Fruit fly (Drosophila melanogaster) whole organism, wandering third instar larva: ENCODE data around the gene CG31789.

Source experiments
- HLH106 ChIP-seq: fragments of 200-800 bp; optimal IDR thresholded peaks from 3 replicates; lab custom pipeline; 2019; ENCODE audit warnings: missing biosample characterization, mild to moderate bottlenecking, missing genetic modification characterization, moderate library complexity
- N ChIP-seq: fragments of >200 bp; optimal IDR thresholded peaks from 2 replicates; lab custom pipeline; 2018; ENCODE audit warnings: missing biosample characterization, missing external identifiers, missing genetic modification characterization
- OdsH ChIP-seq: fragments of 200-800 bp; sonication (Bioruptor generic); optimal IDR thresholded peaks from 2 replicates; lab custom pipeline; 2016; ENCODE audit warnings: missing biosample characterization, mild to moderate bottlenecking, missing genetic modification characterization

dm6 chr2L:18563991-18564390, 41.7 kb upstream of the CG31789 start:
- TF ChIP-seq OdsH (GFP tag; lab: Kevin White, UChicago) (no peak), N (GFP tag; lab: Kevin White, UChicago) (no peak), HLH106 (tag; lab: Kevin White, UChicago) (no peak)
